Worm (Caenorhabditis elegans) whole organism, midembryonic: ENCODE results near the gene sptl-3.

Source experiments
- T22C8.4 ChIP-seq: fragments of 200-800 bp; sonication (Bioruptor generic); IDR thresholded peaks from 2 replicates; pipeline ENCODE4 v1.3.6; 2022; ENCODE audit warnings: missing genetic modification characterization, missing compliant biosample characterization
- cog-1 ChIP-seq: sonication (generic microtip); optimal IDR thresholded peaks from 2 replicates; lab custom pipeline; 2016; ENCODE audit warnings: missing genetic modification characterization, missing compliant biosample characterization
- flt-1 ChIP-seq: fragments of 200-800 bp; sonication (Bioruptor generic); IDR thresholded peaks from 2 replicates; pipeline ENCODE4 v1.3.6; 2022; ENCODE audit warnings: missing genetic modification characterization, missing compliant biosample characterization
- klf-2 ChIP-seq: fragments of 200-800 bp; sonication (Bioruptor generic); conservative IDR thresholded peaks from 2 replicates; pipeline ENCODE4 v1.3.6; 2022; ENCODE audit warnings: missing genetic modification reagents, missing genetic modification characterization, missing compliant biosample characterization
- med-1 ChIP-seq: sonication (generic microtip); optimal IDR thresholded peaks from 2 replicates; lab custom pipeline; 2017; ENCODE audit warnings: missing genetic modification characterization, mild to moderate bottlenecking, missing compliant biosample characterization, antibody characterized with exemption, missing genetic modification reagents; ENCODE audit not compliant: insufficient read depth
- ref-1 ChIP-seq: fragments of 200-800 bp; sonication (Bioruptor generic); conservative IDR thresholded peaks from 2 replicates; pipeline ENCODE4 v1.3.6; 2022; ENCODE audit warnings: missing genetic modification reagents, missing genetic modification characterization, missing compliant biosample characterization
- tab-1 ChIP-seq: fragments of 200-800 bp; sonication (Bioruptor generic); IDR thresholded peaks from 2 replicates; pipeline ENCODE4 v1.3.6; 2022; ENCODE audit warnings: missing genetic modification characterization, missing compliant biosample characterization
- ztf-23 ChIP-seq: fragments of 200-800 bp; sonication (Bioruptor generic); IDR thresholded peaks from 2 replicates; pipeline ENCODE4 v1.3.6; 2022; ENCODE audit warnings: missing genetic modification reagents, missing genetic modification characterization, missing compliant biosample characterization
- ztf-29 ChIP-seq: fragments of 200-800 bp; sonication (Bioruptor generic); IDR thresholded peaks from 2 replicates; pipeline ENCODE4 v1.3.6; 2022; ENCODE audit warnings: missing genetic modification reagents, missing genetic modification characterization, missing compliant biosample characterization

ce11 chrV:13909400-13909799 is 16.3 kb downstream of the sptl-3 start, which contains the start of gene C06B3.7:
- TF ChIP-seq flt-1 (GFP tag; lab: Robert Waterston, UW): no peak
- no peak for TF ChIP-seq med-1
- TF ChIP-seq ref-1 (GFP tag; lab: Robert Waterston, UW): no peak
- TF ChIP-seq cog-1 (tag; lab: Kevin White, UChicago): no peak
- no peak for TF ChIP-seq T22C8.4 (GFP tag; lab: Robert Waterston, UW)
- TF ChIP-seq ztf-23 (GFP tag; lab: Robert Waterston, UW): no peak
- TF ChIP-seq tab-1 (GFP tag; lab: Robert Waterston, UW): no peak
- no peak for TF ChIP-seq ztf-29
- no peak for TF ChIP-seq klf-2 (GFP tag; lab: Robert Waterston, UW)
